Fruit fly (Drosophila melanogaster) ovary, adult (tissue): ENCODE measurements around the gene CG7384.

Source experiments
- CG17801 ChIP-seq: fragments of 200-800 bp; optimal IDR thresholded peaks from 2 replicates; lab custom pipeline; 2019; ENCODE audit warnings: missing biosample characterization, mild to moderate bottlenecking, missing genetic modification characterization, moderate library complexity; ENCODE audit not compliant: partially characterized antibody

CG7384 gene

DNA sequence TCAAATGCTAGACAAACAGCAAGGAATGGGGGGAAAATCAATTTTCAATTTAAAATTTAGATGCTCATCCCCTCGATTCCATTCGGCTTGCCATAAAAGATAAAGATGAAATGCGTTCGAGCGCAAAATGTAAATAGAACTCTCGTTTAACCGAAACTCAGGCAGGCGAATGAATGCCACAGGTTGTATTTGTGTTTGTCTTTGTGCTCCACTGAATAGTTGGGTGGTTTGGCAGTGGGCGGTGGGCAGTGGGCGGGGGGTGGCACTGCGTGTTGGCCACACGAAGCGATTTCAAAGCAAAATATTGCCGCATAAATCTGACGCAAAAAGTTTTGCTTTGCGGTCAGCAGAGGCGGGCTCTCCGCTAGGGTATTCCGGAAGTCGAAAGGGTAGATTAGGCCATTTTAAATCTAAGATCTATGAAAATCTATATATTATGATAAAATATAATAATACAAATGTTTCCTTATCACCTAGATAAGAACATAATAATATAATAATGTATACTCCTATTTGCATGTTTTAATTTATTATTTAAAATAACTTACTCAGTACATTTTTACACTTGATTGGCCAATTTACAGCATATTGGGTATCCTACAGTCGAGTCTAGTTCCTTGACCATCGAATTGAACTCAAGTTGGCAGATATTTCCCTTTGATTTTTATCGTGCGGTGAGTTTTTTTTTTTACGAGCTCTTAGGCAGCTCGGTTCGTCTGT, 12.1 kb upstream of the CG7384 start:
- TF ChIP-seq CG17801 (GFP tag; lab: Kevin White, UChicago) = no peak

DNA sequence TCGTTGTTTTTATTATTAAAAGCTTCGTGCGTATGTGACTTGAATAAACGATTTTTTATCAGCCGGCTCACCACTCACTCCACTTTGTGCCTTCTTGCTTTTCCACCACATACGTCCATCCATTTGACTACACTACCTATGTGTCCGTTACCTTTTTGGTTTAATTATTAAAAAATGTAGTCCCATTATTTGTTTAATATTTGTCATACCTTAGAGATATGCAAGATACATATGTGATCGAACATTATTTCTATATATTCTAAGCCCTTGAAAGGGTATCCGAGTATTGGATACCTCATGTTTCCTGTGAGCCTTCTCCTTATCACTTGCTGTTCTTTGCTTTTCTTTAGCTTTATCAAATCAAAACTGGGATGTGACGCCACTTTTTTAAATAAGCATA, 9.0 kb upstream of the CG7384 start:
- no peak for TF ChIP-seq CG17801 (GFP tag; lab: Kevin White, UChicago)

DNA sequence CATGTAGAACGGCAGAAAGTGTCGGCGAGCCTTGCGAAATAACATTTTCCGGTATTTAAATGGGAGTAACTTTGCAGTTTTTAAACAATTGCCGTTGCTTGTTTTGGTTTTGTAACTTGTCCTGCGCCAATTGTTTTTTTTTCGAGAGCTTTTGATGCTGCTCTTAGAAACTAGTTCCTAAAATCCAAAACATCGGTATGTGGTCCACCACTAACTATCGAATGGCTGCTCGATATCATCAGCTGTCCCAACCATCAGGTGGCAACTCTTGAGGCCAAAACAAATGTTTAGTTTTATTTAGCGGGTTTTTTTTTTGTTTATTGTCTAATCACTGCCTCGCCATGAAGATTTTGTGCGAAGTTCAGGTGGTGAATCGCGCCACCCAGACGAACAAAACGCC, 6.8 kb upstream of the CG7384 start, which contains the start of the genes Fatp1 and Lrr47:
Fatp1 (minus strand) TSS at position 134 of the 400 bp plus-strand sequence.
Lrr47 (plus strand) TSS at position 251 of the 400 bp plus-strand sequence.
- no peak for TF ChIP-seq CG17801 (GFP tag; lab: Kevin White, UChicago)

DNA sequence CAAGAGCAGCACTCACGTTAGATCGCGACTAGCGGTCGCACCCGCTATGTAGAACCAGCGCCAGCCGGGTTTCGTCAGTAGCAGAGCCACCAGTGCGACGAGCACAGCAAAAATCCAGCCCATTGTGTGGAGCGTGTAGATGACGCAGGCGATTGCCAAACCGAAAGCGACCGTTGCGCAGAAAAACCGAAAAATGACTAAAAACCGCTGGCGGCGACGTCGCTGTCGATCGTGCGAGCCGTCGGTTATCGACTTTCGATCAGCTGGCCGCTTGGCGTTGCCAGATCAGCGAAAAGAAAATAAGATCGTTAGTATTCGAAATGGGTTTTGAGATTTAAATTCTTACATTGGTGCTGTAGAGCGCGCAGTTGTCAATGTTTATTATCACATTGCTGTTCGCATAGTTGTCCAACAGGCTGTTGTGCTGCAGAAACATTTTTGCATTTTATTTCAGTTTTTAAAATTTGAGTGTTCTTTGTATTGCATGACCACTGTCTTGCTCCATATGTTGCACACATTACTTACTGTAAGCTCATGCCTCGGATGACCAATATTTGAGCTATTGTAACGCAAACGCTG, 6.3 kb upstream of the CG7384 start:
- no peak for TF ChIP-seq CG17801 (GFP tag; lab: Kevin White, UChicago)

DNA sequence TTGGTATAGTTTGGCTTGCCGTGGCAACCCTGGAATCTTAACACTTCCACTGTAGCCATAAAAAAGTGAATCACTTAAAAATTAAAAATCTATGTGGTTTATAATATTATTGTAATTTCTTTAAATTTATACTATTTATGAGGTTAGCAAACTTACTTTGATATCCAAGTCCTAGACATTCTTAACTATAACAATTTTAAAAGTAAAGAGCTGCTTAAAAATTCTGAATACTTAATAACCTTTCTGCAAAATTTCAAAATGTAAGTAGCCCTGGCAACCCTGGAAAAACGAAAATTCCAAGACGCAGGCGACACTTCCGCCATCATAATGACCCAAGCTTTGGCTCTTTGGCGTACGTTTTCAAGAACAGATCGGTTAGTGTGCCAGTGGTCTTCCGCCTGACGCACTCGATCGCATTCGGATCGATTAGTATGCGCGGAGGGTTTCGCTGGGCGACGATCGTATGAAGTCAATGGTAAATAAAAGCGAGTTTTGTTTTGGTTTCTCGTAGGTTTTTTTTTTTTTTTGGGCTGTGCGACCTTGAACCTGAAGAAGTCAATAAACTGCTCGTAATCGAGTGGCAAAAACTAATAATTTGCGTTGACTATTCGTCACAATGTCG, 5.4 kb upstream of the CG7384 start:
- TF ChIP-seq CG17801 (GFP tag; lab: Kevin White, UChicago) = no peak

DNA sequence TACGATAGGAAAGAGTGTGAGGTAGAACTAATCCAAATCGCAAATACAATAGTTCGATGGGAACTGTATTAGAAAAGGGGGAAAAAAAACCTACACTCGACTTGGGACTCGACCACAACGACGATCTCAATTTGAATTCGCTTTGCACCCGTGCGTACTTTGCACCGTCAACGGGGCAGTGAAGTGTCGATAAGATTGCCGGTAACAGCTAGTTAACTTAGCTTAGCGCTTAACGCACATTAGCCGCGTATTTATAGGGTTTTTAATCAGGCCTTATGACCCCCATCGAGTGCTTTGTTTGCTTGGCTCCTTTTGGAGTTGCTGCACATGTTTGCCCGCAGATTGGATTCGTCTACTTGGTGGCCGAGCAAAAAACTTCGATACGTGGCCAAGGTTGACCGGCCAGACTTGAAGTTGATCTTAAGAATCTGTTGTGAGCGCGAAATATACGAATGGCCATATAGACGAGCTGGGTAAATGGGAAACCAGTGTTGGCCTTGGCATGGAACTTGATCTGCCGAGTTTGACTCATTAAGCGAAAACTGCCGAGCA, 4.4 kb upstream of the CG7384 start:
- TF ChIP-seq CG17801 (GFP tag; lab: Kevin White, UChicago) = no peak

DNA sequence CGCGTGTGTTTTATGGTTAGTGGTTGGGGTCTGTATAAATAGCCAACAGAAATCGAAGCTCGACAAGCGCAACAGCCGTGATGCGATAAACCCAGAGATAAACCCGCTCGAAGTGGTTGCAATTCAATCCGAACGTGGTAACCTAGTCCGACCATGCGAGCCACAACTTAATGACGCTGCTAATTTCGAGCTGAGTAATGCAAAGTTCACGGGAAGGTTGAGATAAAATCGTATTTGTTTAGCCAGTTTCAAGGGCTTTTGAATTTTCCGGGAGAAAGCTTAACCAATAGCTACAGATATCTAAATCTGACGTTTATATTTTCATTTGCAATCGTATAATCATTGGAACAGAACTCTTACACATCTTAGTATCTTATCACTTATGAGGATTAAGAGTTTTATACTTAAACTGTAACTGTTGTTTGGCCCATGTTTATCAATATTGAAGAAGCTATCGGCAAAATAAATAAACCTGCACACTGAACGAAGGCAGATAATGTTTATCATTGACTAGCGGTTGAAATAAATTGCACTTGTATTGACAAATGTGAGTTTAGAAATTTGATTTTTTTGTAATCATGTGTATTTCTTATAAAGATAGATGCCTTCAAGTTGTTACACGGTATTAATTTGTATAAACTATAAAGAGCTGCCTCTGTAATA, 3.7 kb upstream of the CG7384 start:
- TF ChIP-seq CG17801 (GFP tag; lab: Kevin White, UChicago) = no peak

DNA sequence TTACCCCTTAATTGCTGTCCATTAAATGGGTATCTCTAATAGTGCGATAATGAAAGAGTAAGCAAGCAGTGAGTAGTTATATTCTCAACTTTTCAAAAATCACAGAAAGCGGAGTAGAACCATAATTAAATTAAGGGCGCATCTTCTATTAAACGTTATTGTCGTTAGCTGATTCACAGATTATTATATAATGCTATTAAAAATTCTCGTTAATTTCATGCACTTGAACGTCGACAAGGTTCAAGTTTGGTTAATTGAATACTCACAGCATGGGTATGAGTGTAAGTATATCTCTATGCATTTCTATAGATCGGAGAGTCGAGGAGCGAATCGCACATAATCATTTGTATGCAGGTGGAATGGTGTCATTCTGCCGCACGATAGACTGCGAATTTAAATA, 590 bp upstream of the CG7384 start:
- no peak for TF ChIP-seq CG17801 (GFP tag; lab: Kevin White, UChicago)

DNA sequence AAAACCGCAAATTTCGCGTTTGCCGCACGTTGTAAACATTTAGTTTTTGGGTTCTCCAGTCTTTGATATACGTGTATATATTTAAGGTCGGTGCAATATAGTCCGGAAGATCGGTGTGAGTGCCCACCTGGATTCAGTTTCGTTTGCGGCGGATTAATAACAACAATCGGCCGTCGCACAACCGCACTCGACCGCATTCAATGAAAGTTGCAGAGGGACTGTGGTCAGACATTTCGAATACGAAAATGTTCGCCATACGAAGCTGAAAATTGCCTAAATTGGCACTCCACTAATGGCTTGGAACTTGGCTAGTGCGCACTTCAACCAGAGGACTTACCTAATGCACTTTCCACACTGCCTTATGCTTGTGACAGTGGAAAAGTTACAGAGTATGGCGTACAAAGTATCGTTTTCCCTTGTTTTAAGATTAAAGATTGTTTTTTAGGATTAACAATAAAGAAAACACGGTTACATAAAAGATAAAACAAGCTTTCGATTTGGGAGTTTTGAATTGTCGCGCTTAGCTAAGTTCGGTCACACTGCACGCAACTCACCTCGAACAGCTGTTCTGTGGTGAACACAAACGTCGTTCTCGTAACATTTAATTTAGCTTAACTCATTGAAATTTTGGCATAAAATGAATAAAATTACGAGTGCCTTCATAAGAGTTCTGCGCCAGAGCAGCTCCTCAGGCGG, 3.5 kb downstream of the CG7384 start, which contains the start of the genes Myo31DF and CG6094:
Myo31DF (minus strand) TSS at position 223 of the 696 bp plus-strand sequence.
CG6094 (plus strand) TSS at position 525 of the 696 bp plus-strand sequence.
- TF ChIP-seq CG17801 (GFP tag; lab: Kevin White, UChicago) = peak; percentile 33

DNA sequence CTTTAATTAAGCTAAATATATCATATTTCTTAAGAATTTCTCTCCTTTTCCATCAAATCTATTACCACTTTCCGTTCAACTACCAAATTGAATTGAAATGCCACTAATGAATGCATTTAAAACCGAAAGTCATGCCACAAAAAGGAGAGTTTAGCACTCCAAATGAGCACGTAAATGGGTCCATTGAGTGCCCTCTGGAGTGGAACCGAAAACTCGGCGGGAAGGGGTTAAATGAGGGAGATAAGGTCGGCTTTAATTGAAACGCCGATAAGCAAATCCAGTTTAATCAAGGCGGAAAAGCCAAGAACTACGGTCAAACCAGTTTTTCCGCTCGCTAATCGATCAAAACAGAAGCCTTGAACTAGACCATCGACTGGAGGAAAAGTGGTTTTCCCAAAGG, 4.9 kb downstream of the CG7384 start:
- TF ChIP-seq CG17801 (GFP tag; lab: Kevin White, UChicago) = no peak

DNA sequence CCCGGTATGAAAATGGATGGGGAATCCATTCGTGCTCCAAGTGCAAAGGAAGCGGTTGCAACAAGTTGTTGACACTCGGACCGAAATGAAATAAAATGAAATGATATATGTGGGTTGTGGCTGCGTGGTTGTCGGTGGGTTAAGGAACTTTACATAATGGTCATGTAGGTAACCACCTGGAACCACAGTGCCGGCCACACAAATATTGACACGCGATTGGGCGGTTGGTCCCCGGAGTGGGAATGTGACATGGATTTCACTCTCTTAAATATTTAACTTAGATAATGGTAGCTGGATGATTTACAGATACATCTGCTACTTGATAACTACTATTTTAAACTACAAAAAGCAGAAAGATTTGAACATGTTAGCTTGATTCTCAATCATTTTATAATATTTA, 5.4 kb downstream of the CG7384 start:
- no peak for TF ChIP-seq CG17801 (GFP tag; lab: Kevin White, UChicago)

DNA sequence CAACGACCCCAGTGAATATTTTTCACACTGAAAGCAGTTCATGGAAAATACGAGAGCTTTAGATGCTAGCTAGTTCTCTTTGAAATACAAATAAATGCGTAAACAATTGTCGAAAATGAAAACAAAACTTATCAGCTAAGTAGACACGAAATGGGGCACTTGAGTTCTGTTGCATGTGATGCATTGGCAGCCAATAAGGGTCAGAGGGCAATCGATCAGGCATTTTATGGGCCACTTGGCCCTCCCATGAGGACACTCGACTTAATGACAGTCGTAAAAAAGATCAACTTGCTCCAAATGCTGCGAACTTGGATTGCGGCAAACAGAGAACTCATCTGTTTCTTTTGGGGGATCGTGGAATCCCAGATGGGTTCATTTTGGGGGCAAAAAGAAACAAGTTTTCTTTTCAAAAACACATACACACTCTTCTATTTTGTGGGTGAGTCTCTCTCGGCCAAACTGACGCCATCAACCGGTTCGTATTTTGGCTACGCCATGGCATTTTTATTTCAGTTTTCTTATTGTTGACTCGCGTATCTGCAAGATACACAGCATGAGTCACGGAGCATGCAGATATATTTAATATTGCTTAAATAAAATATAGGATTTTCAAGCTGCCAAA, 6.8 kb downstream of the CG7384 start:
- TF ChIP-seq CG17801 (GFP tag; lab: Kevin White, UChicago) = no peak

DNA sequence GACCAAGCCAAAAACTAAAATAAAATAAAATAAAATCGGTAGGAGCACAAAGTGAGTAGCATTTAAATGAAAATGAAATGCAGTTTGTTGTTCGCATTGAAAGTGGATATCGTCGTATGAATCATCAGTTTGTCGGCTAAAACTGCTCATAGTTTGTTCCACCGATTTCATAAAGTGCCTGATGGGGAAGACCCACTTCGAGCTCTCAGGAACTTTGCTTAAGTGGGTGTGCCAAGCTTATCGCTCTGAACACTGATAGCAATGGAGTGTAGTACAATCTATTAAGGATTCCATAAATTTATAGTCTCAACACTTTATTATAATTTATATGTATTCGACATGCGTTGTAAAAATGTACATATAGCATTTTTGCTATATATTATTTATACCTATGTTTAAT, 7.4 kb downstream of the CG7384 start:
- TF ChIP-seq CG17801 (GFP tag; lab: Kevin White, UChicago) = no peak

DNA sequence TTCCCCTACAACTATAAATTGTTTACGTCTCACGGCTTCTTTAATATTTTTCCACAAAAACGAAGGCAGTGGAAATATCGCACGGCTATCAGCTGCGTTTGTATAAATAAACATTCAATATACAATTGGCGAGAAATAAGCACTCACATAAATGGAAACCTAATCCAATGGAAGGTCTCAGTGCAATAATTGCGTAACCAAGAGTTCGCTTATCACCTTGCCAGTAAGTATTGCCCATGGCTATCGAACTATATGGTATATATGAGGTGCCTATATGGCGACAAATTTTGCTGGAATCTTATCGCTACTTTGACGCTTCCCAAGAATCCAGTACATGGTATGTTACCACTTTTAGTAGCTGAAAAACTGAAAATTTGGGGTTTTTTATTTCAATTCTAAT, 8.0 kb downstream of the CG7384 start:
- TF ChIP-seq CG17801 (GFP tag; lab: Kevin White, UChicago) = no peak
